Fruit fly (Drosophila melanogaster) whole organism, embryonic: ENCODE results near the gene CG6966.

Source experiments
- B-H1 ChIP-seq: fragments of 200-800 bp; sonication (Bioruptor generic); IDR thresholded peaks from 3 replicates; pipeline ENCODE4 v1.3.6; 2022; ENCODE audit warnings: missing biosample characterization, missing genetic modification characterization
- Bdp1 ChIP-seq: fragments of 200-800 bp; sonication (Bioruptor generic); optimal IDR thresholded peaks from 3 replicates; lab custom pipeline; 2016; ENCODE audit warnings: missing biosample characterization, missing genetic modification characterization
- Blimp-1 ChIP-seq: fragments of 200-800 bp; sonication (Bioruptor generic); optimal IDR thresholded peaks from 3 replicates; lab custom pipeline; 2018; ENCODE audit warnings: missing biosample characterization, missing genetic modification characterization, mild to moderate bottlenecking, moderate library complexity, missing genetic modification reagents
- CG11398 ChIP-seq: fragments of 200-800 bp; sonication (Bioruptor generic); optimal IDR thresholded peaks from 2 replicates; lab custom pipeline; 2016; ENCODE audit warnings: missing biosample characterization, missing genetic modification characterization
- CG11456 ChIP-seq: fragments of 200-800 bp; sonication (Bioruptor generic); IDR thresholded peaks from 3 replicates; pipeline ENCODE4 v1.3.6; 2022; ENCODE audit warnings: missing biosample characterization, missing genetic modification characterization
- CG11504 ChIP-seq: fragments of 200-800 bp; sonication (Bioruptor generic); optimal IDR thresholded peaks from 3 replicates; lab custom pipeline; 2019; ENCODE audit warnings: missing biosample characterization, mild to moderate bottlenecking, missing genetic modification characterization, moderate library complexity
- CG11560 ChIP-seq: fragments of 200-800 bp; sonication (Bioruptor generic); IDR thresholded peaks from 3 replicates; pipeline ENCODE4 v1.3.6; 2022; ENCODE audit warnings: missing biosample characterization, missing genetic modification characterization
- CG14441 ChIP-seq: fragments of 200-800 bp; sonication (Bioruptor generic); IDR thresholded peaks from 2 replicates; pipeline ENCODE4 v1.3.6; 2022; ENCODE audit warnings: missing biosample characterization, missing genetic modification characterization
- CG1603 ChIP-seq: fragments of 200-800 bp; sonication (Bioruptor generic); optimal IDR thresholded peaks from 2 replicates; lab custom pipeline; 2019; ENCODE audit warnings: missing biosample characterization, mild to moderate bottlenecking, missing genetic modification characterization, moderate library complexity
- CG18599 ChIP-seq: fragments of 200-800 bp; sonication (Bioruptor generic); optimal IDR thresholded peaks from 3 replicates; lab custom pipeline; 2017; ENCODE audit warnings: missing biosample characterization, missing genetic modification characterization, mild to moderate bottlenecking, moderate library complexity, missing genetic modification reagents
- CG2120 ChIP-seq: fragments of 200-800 bp; sonication (Bioruptor generic); optimal IDR thresholded peaks from 3 replicates; lab custom pipeline; 2016; ENCODE audit warnings: missing biosample characterization, missing genetic modification characterization
- CG9727 ChIP-seq: fragments of 200-800 bp; sonication (Bioruptor generic); optimal IDR thresholded peaks from 3 replicates; lab custom pipeline; 2017; ENCODE audit warnings: missing biosample characterization, mild to moderate bottlenecking, missing genetic modification characterization
- Drgx ChIP-seq: fragments of 200-800 bp; sonication (Bioruptor generic); IDR thresholded peaks from 2 replicates; pipeline ENCODE4 v1.3.6; 2022; ENCODE audit warnings: missing biosample characterization, missing genetic modification characterization
- E2f2 ChIP-seq: fragments of 200-800 bp; sonication (Bioruptor generic); IDR thresholded peaks from 2 replicates; pipeline ENCODE4 v1.3.6; 2022; ENCODE audit warnings: missing biosample characterization, missing genetic modification characterization
- Ets65A ChIP-seq: fragments of 200-800 bp; sonication (Bioruptor generic); peaks from one replicate; lab custom pipeline; 2016; ENCODE audit warnings: missing biosample characterization, missing genetic modification characterization
- Hey ChIP-seq: fragments of 200-800 bp; sonication (Bioruptor generic); optimal IDR thresholded peaks from 3 replicates; lab custom pipeline; 2018; ENCODE audit warnings: missing biosample characterization, mild to moderate bottlenecking, missing genetic modification characterization
- Med ChIP-seq: fragments of 200-800 bp; sonication (Bioruptor generic); peaks from one replicate; lab custom pipeline; 2016; ENCODE audit warnings: missing biosample characterization, missing genetic modification characterization, mild to moderate bottlenecking, inconsistent platforms, moderate library complexity
- Sin3A ChIP-seq: fragments of >200 bp; optimal IDR thresholded peaks from 2 replicates; lab custom pipeline; 2018
- Sox102F ChIP-seq: fragments of 200-800 bp; sonication (Bioruptor generic); optimal IDR thresholded peaks from 2 replicates; lab custom pipeline; 2018; ENCODE audit warnings: missing biosample characterization, mild to moderate bottlenecking, missing genetic modification characterization, moderate library complexity
- bsh ChIP-seq, 2 experiments: fragments of 200-800 bp; sonication (Bioruptor generic); optimal IDR thresholded peaks; 2 replicates each; lab custom pipeline; 2017 to 2018; ENCODE audit warnings: mild to moderate bottlenecking in 2 of 2, missing biosample characterization in 2 of 2, missing genetic modification characterization in 2 of 2, moderate library complexity in 1 of 2
- chinmo ChIP-seq: fragments of 200-800 bp; sonication (Bioruptor generic); IDR thresholded peaks from 4 replicates; pipeline ENCODE4 v1.3.6; 2022; ENCODE audit warnings: missing biosample characterization, missing genetic modification characterization; ENCODE audit not compliant: partially characterized antibody
- crp ChIP-seq, 2 experiments: fragments of 200-800 bp; sonication (Bioruptor generic); optimal IDR thresholded peaks; 2 replicates in 1 of 2; 3 replicates in 1 of 2; lab custom pipeline; 2017; ENCODE audit warnings: missing biosample characterization in 2 of 2, missing genetic modification characterization in 2 of 2, mild to moderate bottlenecking in 1 of 2, moderate library complexity in 1 of 2
- danr ChIP-seq: fragments of 200-800 bp; sonication (Bioruptor generic); IDR thresholded peaks from 2 replicates; pipeline ENCODE4 v1.3.6; 2022; ENCODE audit warnings: missing biosample characterization, missing genetic modification characterization
- dmrt11E ChIP-seq: fragments of 200-800 bp; sonication (Bioruptor generic); optimal IDR thresholded peaks from 3 replicates; lab custom pipeline; 2018; ENCODE audit warnings: missing biosample characterization, mild to moderate bottlenecking, missing genetic modification characterization, moderate library complexity
- dmrt99B ChIP-seq: fragments of 200-800 bp; sonication (Bioruptor generic); optimal IDR thresholded peaks from 2 replicates; lab custom pipeline; 2018; ENCODE audit warnings: missing biosample characterization, mild to moderate bottlenecking, missing genetic modification characterization, moderate library complexity
- fd102C ChIP-seq: fragments of 200-800 bp; sonication (Bioruptor generic); optimal IDR thresholded peaks from 2 replicates; lab custom pipeline; 2018; ENCODE audit warnings: missing biosample characterization, mild to moderate bottlenecking, missing genetic modification characterization, moderate library complexity
- gem ChIP-seq: fragments of 200-800 bp; sonication (Bioruptor generic); optimal IDR thresholded peaks from 2 replicates; lab custom pipeline; 2019; ENCODE audit warnings: missing biosample characterization, mild to moderate bottlenecking, missing genetic modification characterization, moderate library complexity
- grau ChIP-seq: fragments of 200-800 bp; optimal IDR thresholded peaks from 3 replicates; lab custom pipeline; 2019; ENCODE audit warnings: missing biosample characterization, mild to moderate bottlenecking, missing genetic modification characterization, moderate library complexity
- lab ChIP-seq: fragments of 200-800 bp; sonication (Bioruptor generic); optimal IDR thresholded peaks from 3 replicates; lab custom pipeline; 2017; ENCODE audit warnings: missing biosample characterization, missing genetic modification characterization, mild to moderate bottlenecking, moderate library complexity, missing genetic modification reagents
- nom ChIP-seq: fragments of 200-800 bp; sonication (Bioruptor generic); optimal IDR thresholded peaks from 2 replicates; lab custom pipeline; 2017; ENCODE audit warnings: missing biosample characterization, missing genetic modification characterization, mild to moderate bottlenecking, moderate library complexity, missing genetic modification reagents
- row ChIP-seq: fragments of 200-800 bp; sonication (Bioruptor generic); IDR thresholded peaks from 3 replicates; pipeline ENCODE4 v1.3.6; 2022; ENCODE audit warnings: missing biosample characterization, missing genetic modification characterization
- sens ChIP-seq: fragments of 200-800 bp; sonication (Bioruptor generic); peaks from one replicate; lab custom pipeline; 2016; ENCODE audit warnings: missing biosample characterization, missing genetic modification characterization
- sens-2 ChIP-seq: fragments of 200-800 bp; sonication (Bioruptor generic); IDR thresholded peaks from 2 replicates; pipeline ENCODE4 v1.3.6; 2022; ENCODE audit warnings: missing biosample characterization, missing genetic modification characterization
- sisA ChIP-seq: fragments of 200-800 bp; sonication (Bioruptor generic); IDR thresholded peaks from 2 replicates; pipeline ENCODE4 v1.3.6; 2022; ENCODE audit warnings: missing biosample characterization, missing genetic modification characterization
- slbo ChIP-seq: fragments of 200-800 bp; sonication (Bioruptor generic); IDR thresholded peaks from 2 replicates; pipeline ENCODE4 v1.3.6; 2022; ENCODE audit warnings: missing biosample characterization, missing genetic modification characterization
- tio ChIP-seq: fragments of 200-800 bp; sonication (Bioruptor generic); optimal IDR thresholded peaks from 2 replicates; lab custom pipeline; 2017; ENCODE audit warnings: missing biosample characterization, missing genetic modification characterization, inconsistent platforms
- ttk ChIP-seq: fragments of 200-800 bp; sonication (Bioruptor generic); IDR thresholded peaks from 2 replicates; pipeline ENCODE4 v2.1.2; 2022; ENCODE audit warnings: missing biosample characterization, missing genetic modification characterization
- vvl ChIP-seq: fragments of 200-800 bp; sonication (Bioruptor generic); IDR thresholded peaks from 2 replicates; pipeline ENCODE4 v1.3.6; 2022; ENCODE audit warnings: missing biosample characterization, missing genetic modification characterization

Gene CG6966

dm6 chr3R:15113584-15113983, 18.2 kb upstream of the CG6966 start (continued):
- no peak for TF ChIP-seq Hey (tag; lab: Kevin White, UChicago)

dm6 chr3R:15112232-15112631, 16.8 kb upstream of the CG6966 start:
- TF ChIP-seq nom (peak; percentile 71), CG9727 (GFP tag; lab: Kevin White, UChicago) (no peak), ttk (GFP tag; lab: Robert Waterston, UW) (no peak), Drgx (GFP tag; lab: Robert Waterston, UW) (peak; percentile 28; the same call in 1 of the 2 replicates)

dm6 chr3R:15110135-15110534, 14.7 kb upstream of the CG6966 start:
- TF ChIP-seq row: peak; percentile 36; the same call in 1 of the 3 replicates
- peak; percentile 52; the same call in 1 of the 2 replicates for TF ChIP-seq Drgx (GFP tag; lab: Robert Waterston, UW)
- TF ChIP-seq E2f2: no peak
- no peak for TF ChIP-seq CG11456
- TF ChIP-seq fd102C (GFP tag; lab: Kevin White, UChicago): no peak
- TF ChIP-seq danr (GFP tag; lab: Robert Waterston, UW): no peak
- TF ChIP-seq Ets65A: peak; percentile 11
- no peak for TF ChIP-seq tio
- TF ChIP-seq Bdp1: no peak
- no peak for TF ChIP-seq CG11560 (tag; lab: Robert Waterston, UW)
- peak; percentile 20; the same call in 1 of the 2 replicates for TF ChIP-seq sisA (GFP tag; lab: Robert Waterston, UW)
- peak; percentile 59 for TF ChIP-seq grau (tag; lab: Kevin White, UChicago)
- peak; percentile 47 for TF ChIP-seq Med (GFP tag; lab: Kevin White, UChicago)
- 0 out of 2 replicates have a peak, but pooled peaks have one; percentile 14 for TF ChIP-seq vvl (GFP tag; lab: Robert Waterston, UW)
- TF ChIP-seq Sox102F (GFP tag; lab: Kevin White, UChicago): peak; percentile 15
- TF ChIP-seq sens-2 (GFP tag; lab: Robert Waterston, UW): no peak
- TF ChIP-seq CG18599: peak; percentile 6
- peak; percentile 72 for TF ChIP-seq sens
- TF ChIP-seq chinmo (GFP tag; lab: Robert Waterston, UW): 0 out of 4 replicates have a peak, but pooled peaks have one; percentile 35
- peak; percentile 1 for TF ChIP-seq CG1603 (tag; lab: Kevin White, UChicago)
- no peak for TF ChIP-seq lab (GFP tag; lab: Kevin White, UChicago)
- TF ChIP-seq CG2120 (GFP tag; lab: Kevin White, UChicago): no peak
- TF ChIP-seq B-H1: no peak
- TF ChIP-seq bsh (GFP tag; optimal IDR thresholded peaks at IDR 0.05; lab: Kevin White, UChicago): peak in 1 of 2 experiments; percentile 10
- TF ChIP-seq dmrt11E (tag; lab: Kevin White, UChicago): peak; percentile 14
- TF ChIP-seq Sin3A (lab: Kevin White, UChicago): no peak
- no peak for TF ChIP-seq CG11398 (GFP tag; lab: Kevin White, UChicago)
- peak; percentile 7 for TF ChIP-seq gem (tag; lab: Kevin White, UChicago)
- peak; percentile 23 for TF ChIP-seq CG11504 (tag; lab: Kevin White, UChicago)
- 0 out of 2 replicates have a peak, but pooled peaks have one; percentile 27 for TF ChIP-seq CG14441
- TF ChIP-seq dmrt99B: peak; percentile 20
- TF ChIP-seq slbo (GFP tag; lab: Robert Waterston, UW): 0 out of 2 replicates have a peak, but pooled peaks have one; percentile 28
- TF ChIP-seq Blimp-1: no peak
- no peak for TF ChIP-seq crp (GFP tag; optimal IDR thresholded peaks at IDR 0.05; lab: Kevin White, UChicago)
- TF ChIP-seq, all 482 proteins: peak for 19
